Fruit fly (Drosophila melanogaster): ENCODE data around the gene CG10031.

DNA sequence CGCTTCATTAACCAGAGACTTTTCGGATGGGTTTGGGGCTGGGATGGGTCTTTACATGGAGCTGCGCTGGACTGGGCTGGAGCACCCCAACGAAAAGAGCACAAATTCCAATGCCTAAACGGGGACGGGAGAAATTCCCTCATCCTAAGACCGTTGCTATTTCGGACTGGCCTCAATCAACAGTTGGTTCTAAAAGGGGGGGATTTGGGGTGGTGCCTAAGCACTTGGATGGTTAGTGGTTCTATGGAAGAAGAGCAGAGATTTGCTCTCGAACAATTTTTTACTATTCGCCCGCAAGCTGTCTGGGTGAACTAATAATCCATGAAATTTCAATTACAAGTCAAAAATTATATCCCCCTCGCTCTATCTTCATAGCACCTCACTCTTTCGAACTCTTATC is 30.7 kb upstream of the CG10031 start:
- TF ChIP-seq CTCF (optimal IDR thresholded peaks at IDR 0.05) (no peak), CG8478 (optimal IDR thresholded peaks at IDR 0.05) (no peak)

Data from S2 (cell line).